Fruit fly (Drosophila melanogaster) whole organism, embryonic: ENCODE results near the gene uif.
A peak's percentile ranks its signal among the peaks of the same experiment; 100 is the strongest.

Experiments
- Blimp-1 ChIP-seq: fragments of 200-800 bp; sonication (Bioruptor generic); optimal IDR thresholded peaks from 3 replicates; lab custom pipeline; 2018; ENCODE audit warnings: missing biosample characterization, missing genetic modification characterization, mild to moderate bottlenecking, moderate library complexity, missing genetic modification reagents
- CG11456 ChIP-seq: fragments of 200-800 bp; sonication (Bioruptor generic); IDR thresholded peaks from 3 replicates; pipeline ENCODE4 v1.3.6; 2022; ENCODE audit warnings: missing biosample characterization, missing genetic modification characterization
- CG11560 ChIP-seq: fragments of 200-800 bp; sonication (Bioruptor generic); IDR thresholded peaks from 3 replicates; pipeline ENCODE4 v1.3.6; 2022; ENCODE audit warnings: missing biosample characterization, missing genetic modification characterization
- CG11696 ChIP-seq: fragments of 200-800 bp; sonication (Bioruptor generic); IDR thresholded peaks from 2 replicates; pipeline ENCODE4 v1.3.6; 2022; ENCODE audit warnings: missing biosample characterization, missing genetic modification characterization
- CG12219 ChIP-seq: fragments of 200-800 bp; sonication (Bioruptor generic); optimal IDR thresholded peaks from 3 replicates; lab custom pipeline; 2018; ENCODE audit warnings: missing biosample characterization, mild to moderate bottlenecking, missing genetic modification characterization
- CG13424 ChIP-seq: fragments of 200-800 bp; sonication (Bioruptor generic); optimal IDR thresholded peaks from 2 replicates; lab custom pipeline; 2019; ENCODE audit warnings: missing biosample characterization, mild to moderate bottlenecking, missing genetic modification characterization, moderate library complexity
- CG14441 ChIP-seq: fragments of 200-800 bp; sonication (Bioruptor generic); IDR thresholded peaks from 2 replicates; pipeline ENCODE4 v1.3.6; 2022; ENCODE audit warnings: missing biosample characterization, missing genetic modification characterization
- CG1529 ChIP-seq: fragments of 200-800 bp; sonication (Bioruptor generic); optimal IDR thresholded peaks from 3 replicates; lab custom pipeline; 2018; ENCODE audit warnings: missing biosample characterization, missing genetic modification characterization
- CG1647 ChIP-seq: fragments of 200-800 bp; sonication (Bioruptor generic); optimal IDR thresholded peaks from 3 replicates; lab custom pipeline; 2016; ENCODE audit warnings: missing biosample characterization, missing genetic modification characterization
- CG16779 ChIP-seq: fragments of 200-800 bp; sonication (Bioruptor generic); IDR thresholded peaks from 2 replicates; pipeline ENCODE4 v1.3.6; 2022; ENCODE audit warnings: missing biosample characterization, missing genetic modification characterization
- CG18262 ChIP-seq: fragments of 200-800 bp; optimal IDR thresholded peaks from 3 replicates; lab custom pipeline; 2019; ENCODE audit warnings: missing biosample characterization, mild to moderate bottlenecking, missing genetic modification characterization, moderate library complexity
- CG2712 ChIP-seq: fragments of 200-800 bp; optimal IDR thresholded peaks from 3 replicates; lab custom pipeline; 2019; ENCODE audit warnings: missing biosample characterization, mild to moderate bottlenecking, missing genetic modification characterization, moderate library complexity
- CG4424 ChIP-seq: fragments of 200-800 bp; sonication (Bioruptor generic); optimal IDR thresholded peaks from 3 replicates; lab custom pipeline; 2016; ENCODE audit warnings: missing biosample characterization, missing genetic modification characterization
- CG4854 ChIP-seq: fragments of 200-800 bp; sonication (Bioruptor generic); optimal IDR thresholded peaks from 2 replicates; lab custom pipeline; 2016; ENCODE audit warnings: missing biosample characterization, missing genetic modification characterization, inconsistent platforms
- CG6254 ChIP-seq: fragments of 200-800 bp; sonication (Bioruptor generic); optimal IDR thresholded peaks from 3 replicates; lab custom pipeline; 2017; ENCODE audit warnings: mild to moderate bottlenecking, missing biosample characterization, missing genetic modification reagents, missing genetic modification characterization
- CG6683 ChIP-seq: fragments of 200-800 bp; sonication (Bioruptor generic); optimal IDR thresholded peaks from 2 replicates; lab custom pipeline; 2017; ENCODE audit warnings: missing biosample characterization, mild to moderate bottlenecking, missing genetic modification characterization, missing genetic modification reagents
- CG7372 ChIP-seq: fragments of 200-800 bp; sonication (Bioruptor generic); IDR thresholded peaks from 2 replicates; pipeline ENCODE4 v1.3.6; 2022; ENCODE audit warnings: missing biosample characterization, missing genetic modification characterization
- CG7786 ChIP-seq: fragments of 200-800 bp; sonication (Bioruptor generic); optimal IDR thresholded peaks from 2 replicates; lab custom pipeline; 2016; ENCODE audit warnings: missing biosample characterization, missing genetic modification characterization
- CG7963 ChIP-seq: fragments of 200-800 bp; sonication (Bioruptor generic); IDR thresholded peaks from 3 replicates; pipeline ENCODE4 v1.3.6; 2022; ENCODE audit warnings: missing biosample characterization, missing genetic modification characterization; ENCODE audit not compliant: partially characterized antibody
- CG9609 ChIP-seq: fragments of 200-800 bp; sonication (Bioruptor generic); optimal IDR thresholded peaks from 3 replicates; lab custom pipeline; 2016; ENCODE audit warnings: missing biosample characterization, missing genetic modification characterization
- CG9727 ChIP-seq: fragments of 200-800 bp; sonication (Bioruptor generic); optimal IDR thresholded peaks from 3 replicates; lab custom pipeline; 2017; ENCODE audit warnings: missing biosample characterization, mild to moderate bottlenecking, missing genetic modification characterization
- Chrac-16 ChIP-seq: fragments of 200-800 bp; sonication (Bioruptor generic); optimal IDR thresholded peaks from 3 replicates; lab custom pipeline; 2016; ENCODE audit warnings: missing biosample characterization, missing genetic modification characterization
- CkIIα-i1 ChIP-seq: fragments of 200-800 bp; sonication (Bioruptor generic); IDR thresholded peaks from 2 replicates; pipeline ENCODE4 v1.3.6; 2022; ENCODE audit warnings: missing biosample characterization, missing genetic modification characterization
- Dbx ChIP-seq: fragments of 200-800 bp; sonication (Bioruptor generic); IDR thresholded peaks from 3 replicates; pipeline ENCODE4 v1.3.6; 2022; ENCODE audit warnings: missing biosample characterization, missing genetic modification characterization
- Ets65A ChIP-seq: fragments of 200-800 bp; sonication (Bioruptor generic); peaks from one replicate; lab custom pipeline; 2016; ENCODE audit warnings: missing biosample characterization, missing genetic modification characterization
- Fer1 ChIP-seq: fragments of 200-800 bp; sonication (Bioruptor generic); optimal IDR thresholded peaks from 2 replicates; lab custom pipeline; 2017; ENCODE audit warnings: missing biosample characterization, mild to moderate bottlenecking, missing genetic modification characterization
- H15 ChIP-seq: fragments of 200-800 bp; sonication (Bioruptor generic); IDR thresholded peaks from 3 replicates; pipeline ENCODE4 v1.3.6; 2022; ENCODE audit warnings: missing biosample characterization, missing genetic modification characterization
- Hand ChIP-seq: fragments of 200-800 bp; sonication (Bioruptor generic); optimal IDR thresholded peaks from 2 replicates; lab custom pipeline; 2017; ENCODE audit warnings: mild to moderate bottlenecking, missing biosample characterization, missing genetic modification reagents, missing genetic modification characterization
- Hr78 ChIP-seq, 2 experiments: fragments of 200-800 bp in 1 of 2; fragments of >200 bp in 1 of 2; sonication (Bioruptor generic) in 1 of 2; optimal IDR thresholded peaks; 2 replicates each; lab custom pipeline; 2017 to 2019; ENCODE audit warnings: missing biosample characterization in 2 of 2, missing genetic modification characterization in 2 of 2, mild to moderate bottlenecking in 1 of 2, moderate library complexity in 1 of 2
- Kr ChIP-seq: fragments of 200-800 bp; sonication (Bioruptor generic); optimal IDR thresholded peaks from 2 replicates; lab custom pipeline; 2017; ENCODE audit warnings: missing biosample characterization, mild to moderate bottlenecking, missing genetic modification characterization
- Lhr ChIP-seq: fragments of 200-800 bp; sonication (Bioruptor generic); optimal IDR thresholded peaks from 3 replicates; lab custom pipeline; 2017; ENCODE audit warnings: mild to moderate bottlenecking, missing biosample characterization, missing genetic modification reagents, missing genetic modification characterization
- MTF-1 ChIP-seq: fragments of 200-800 bp; sonication (Bioruptor generic); optimal IDR thresholded peaks from 2 replicates; lab custom pipeline; 2018; ENCODE audit warnings: missing biosample characterization, mild to moderate bottlenecking, missing genetic modification characterization, borderline replicate concordance
- Meics ChIP-seq: fragments of 200-800 bp; sonication (Bioruptor generic); optimal IDR thresholded peaks from 2 replicates; lab custom pipeline; 2017; ENCODE audit warnings: missing biosample characterization, mild to moderate bottlenecking, missing genetic modification characterization
- Pdp1 ChIP-seq, 2 experiments: fragments of 200-800 bp; sonication (Bioruptor generic); optimal IDR thresholded peaks; 3 replicates each; lab custom pipeline; 2016; ENCODE audit warnings: missing biosample characterization in 2 of 2, missing genetic modification characterization in 2 of 2, mild to moderate bottlenecking in 1 of 2, moderate library complexity in 1 of 2
- Six4 ChIP-seq: fragments of 200-800 bp; sonication (Bioruptor generic); optimal IDR thresholded peaks from 2 replicates; lab custom pipeline; 2016; ENCODE audit warnings: missing biosample characterization, missing genetic modification characterization
- Ssrp ChIP-seq: fragments of 200-800 bp; sonication (Bioruptor generic); optimal IDR thresholded peaks from 2 replicates; lab custom pipeline; 2018; ENCODE audit warnings: missing biosample characterization, mild to moderate bottlenecking, missing genetic modification characterization, moderate library complexity
- TFAM ChIP-seq: fragments of 200-800 bp; sonication (Bioruptor generic); optimal IDR thresholded peaks from 2 replicates; lab custom pipeline; 2017; ENCODE audit warnings: missing biosample characterization, missing genetic modification characterization, inconsistent platforms
- Taf1 ChIP-seq: fragments of 200-800 bp; sonication (Bioruptor generic); IDR thresholded peaks from 2 replicates; pipeline ENCODE4 v1.3.6; 2022; ENCODE audit warnings: missing biosample characterization, missing genetic modification characterization
- al ChIP-seq: fragments of 200-800 bp; sonication (Bioruptor generic); IDR thresholded peaks from 2 replicates; pipeline ENCODE4 v1.3.6; 2022; ENCODE audit warnings: missing biosample characterization, missing genetic modification characterization
- cad ChIP-seq: fragments of >200 bp; optimal IDR thresholded peaks from 2 replicates; lab custom pipeline; 2017; ENCODE audit warnings: missing biosample characterization, missing genetic modification characterization
- croc ChIP-seq: fragments of 200-800 bp; sonication (Bioruptor generic); conservative IDR thresholded peaks from 3 replicates; pipeline ENCODE4 v1.3.6; 2022; ENCODE audit warnings: missing biosample characterization, missing genetic modification characterization
- dpn ChIP-seq, 2 experiments: fragments of 200-800 bp; sonication (Bioruptor generic); optimal IDR thresholded peaks; 3 replicates each; lab custom pipeline; 2016; ENCODE audit warnings: missing biosample characterization in 2 of 2, missing genetic modification characterization in 2 of 2
- grn ChIP-seq: fragments of 200-800 bp; sonication (Bioruptor generic); optimal IDR thresholded peaks from 3 replicates; lab custom pipeline; 2017; ENCODE audit warnings: missing biosample characterization, missing genetic modification characterization
- kah ChIP-seq: fragments of 200-800 bp; sonication (Bioruptor generic); optimal IDR thresholded peaks from 2 replicates; lab custom pipeline; 2018; ENCODE audit warnings: missing biosample characterization, mild to moderate bottlenecking, missing genetic modification characterization
- nau ChIP-seq: fragments of 200-800 bp; sonication (Bioruptor generic); optimal IDR thresholded peaks from 3 replicates; lab custom pipeline; 2017; ENCODE audit warnings: missing biosample characterization, mild to moderate bottlenecking, missing genetic modification characterization, missing genetic modification reagents
- repo ChIP-seq: fragments of 200-800 bp; sonication (Bioruptor generic); optimal IDR thresholded peaks from 2 replicates; lab custom pipeline; 2016; ENCODE audit warnings: missing biosample characterization, missing genetic modification characterization
- sens-2 ChIP-seq: fragments of 200-800 bp; sonication (Bioruptor generic); IDR thresholded peaks from 2 replicates; pipeline ENCODE4 v1.3.6; 2022; ENCODE audit warnings: missing biosample characterization, missing genetic modification characterization
- slbo ChIP-seq: fragments of 200-800 bp; sonication (Bioruptor generic); IDR thresholded peaks from 2 replicates; pipeline ENCODE4 v1.3.6; 2022; ENCODE audit warnings: missing biosample characterization, missing genetic modification characterization
- tio ChIP-seq: fragments of 200-800 bp; sonication (Bioruptor generic); optimal IDR thresholded peaks from 2 replicates; lab custom pipeline; 2017; ENCODE audit warnings: missing biosample characterization, missing genetic modification characterization, inconsistent platforms
- vfl ChIP-seq: fragments of 200-800 bp; sonication (Bioruptor generic); optimal IDR thresholded peaks from 2 replicates; lab custom pipeline; 2016; ENCODE audit warnings: missing biosample characterization, missing genetic modification characterization

The uif gene

DNA sequence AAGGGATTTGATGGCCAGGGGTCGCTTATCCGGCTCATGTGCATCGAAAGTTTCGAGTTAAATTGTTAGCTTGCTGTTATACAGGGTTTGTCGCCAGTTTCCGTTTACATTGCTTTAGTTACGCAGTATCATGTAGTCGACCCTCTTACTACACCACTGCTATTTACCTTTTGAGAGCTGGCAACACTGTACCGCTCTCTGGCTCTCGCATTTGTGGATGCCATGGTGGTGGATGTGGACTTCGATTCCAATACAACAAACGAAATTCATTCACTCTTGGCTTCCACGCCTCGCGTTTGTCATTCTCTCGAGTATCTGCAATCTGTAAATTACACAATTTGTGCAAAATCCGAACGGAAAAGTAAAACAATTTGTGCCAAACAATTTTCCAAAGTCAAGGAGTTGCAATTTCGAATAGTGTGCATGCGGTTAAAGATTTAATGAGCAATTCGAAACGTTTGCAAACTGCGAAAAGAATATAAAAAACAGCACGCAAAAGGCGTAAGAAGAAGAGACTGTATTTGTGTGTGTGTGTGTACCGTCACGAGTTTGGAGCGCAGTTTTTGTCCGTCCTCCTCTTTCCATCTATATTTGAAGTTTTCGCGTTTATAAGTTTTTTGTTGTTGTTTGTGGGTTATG, 39.0 kb upstream of the uif start (continued):
- TF ChIP-seq repo (GFP tag; lab: Kevin White, UChicago) (no peak), CG18262 (tag; lab: Kevin White, UChicago) (no peak), Fer1 (GFP tag; lab: Kevin White, UChicago) (peak; percentile 63), Lhr (GFP tag; lab: Kevin White, UChicago) (no peak), CG7786 (GFP tag; lab: Kevin White, UChicago) (peak; percentile 25), cad (GFP tag; lab: Kevin White, UChicago) (no peak), kah (GFP tag; lab: Kevin White, UChicago) (no peak), Ets65A (no peak), slbo (peak; percentile 48; the same call in 1 of the 2 replicates), CG6683 (GFP tag; lab: Kevin White, UChicago) (no peak), Pdp1 (GFP tag; optimal IDR thresholded peaks at IDR 0.05; lab: Kevin White, UChicago) (peak; percentile 17 to 95), CG1647 (GFP tag; lab: Kevin White, UChicago) (no peak), MTF-1 (GFP tag; lab: Kevin White, UChicago) (peak; percentile 46), dpn (GFP tag; optimal IDR thresholded peaks at IDR 0.05; lab: Kevin White, UChicago) (peak; percentile 23 to 34), vfl (GFP tag; lab: Kevin White, UChicago) (no peak), Ssrp (tag; lab: Kevin White, UChicago) (no peak), CG9727 (peak; percentile 21), nau (GFP tag; lab: Kevin White, UChicago) (no peak), CG4854 (GFP tag; lab: Kevin White, UChicago) (no peak), H15 (GFP tag; lab: Robert Waterston, UW) (no peak), CG13424 (no peak), CG1529 (GFP tag; lab: Kevin White, UChicago) (no peak), CG16779 (GFP tag; lab: Robert Waterston, UW) (no peak), grn (GFP tag; lab: Kevin White, UChicago) (peak; percentile 50), CG7372 (GFP tag; lab: Robert Waterston, UW) (no peak), CG4424 (GFP tag; lab: Kevin White, UChicago) (peak; percentile 35), sens-2 (no peak), Hand (GFP tag; lab: Kevin White, UChicago) (peak; percentile 4), CG2712 (peak; percentile 27), CG6254 (no peak), CG7963 (GFP tag; lab: Robert Waterston, UW) (peak; percentile 100), CG11696 (GFP tag; lab: Robert Waterston, UW) (no peak), CkIIα-i1 (GFP tag; lab: Robert Waterston, UW) (no peak), CG11560 (no peak), Blimp-1 (GFP tag; lab: Kevin White, UChicago) (no peak), CG12219 (GFP tag; lab: Kevin White, UChicago) (peak; percentile 9), Chrac-16 (GFP tag; lab: Kevin White, UChicago) (no peak), Dbx (GFP tag; lab: Robert Waterston, UW) (peak; percentile 67; the same call in 1 of the 3 replicates), Hr78 (GFP tag; optimal IDR thresholded peaks at IDR 0.05; lab: Kevin White, UChicago) (peak in 1 of 2 experiments; percentile 7), CG11456 (GFP tag; lab: Robert Waterston, UW) (0 out of 3 replicates have a peak, but pooled peaks have one; percentile 53), CG9609 (no peak), Six4 (GFP tag; lab: Kevin White, UChicago) (no peak), croc (GFP tag; lab: Robert Waterston, UW) (no peak), Kr (no peak), Taf1 (no peak), TFAM (GFP tag; lab: Kevin White, UChicago) (no peak), al (no peak), Meics (peak; percentile 30), tio (no peak), CG14441 (GFP tag; lab: Robert Waterston, UW) (no peak)
